Worm (Caenorhabditis elegans) whole organism, L4 larva: ENCODE results near the gene F32D8.8.

Experiments used
- F49E8.2 ChIP-seq: sonication (generic microtip); optimal IDR thresholded peaks from 2 replicates; lab custom pipeline; 2016; ENCODE audit warnings: missing compliant biosample characterization, mild to moderate bottlenecking, missing genetic modification characterization, borderline replicate concordance
- T26A8.4 ChIP-seq: fragments of 200-800 bp; sonication (Bioruptor generic); IDR thresholded peaks from 2 replicates; pipeline ENCODE4 v1.3.6; 2022; ENCODE audit warnings: missing genetic modification characterization, missing compliant biosample characterization
- Y5F2A.4 ChIP-seq: fragments of 200-800 bp; sonication (Bioruptor generic); optimal IDR thresholded peaks from 2 replicates; lab custom pipeline; 2018; ENCODE audit warnings: mild to moderate bottlenecking, missing genetic modification characterization, missing compliant biosample characterization
- hmg-1.1 ChIP-seq: fragments of 200-800 bp; sonication (Bioruptor generic); IDR thresholded peaks from 2 replicates; pipeline ENCODE4 v1.3.6; 2022; ENCODE audit warnings: missing genetic modification reagents, missing genetic modification characterization, missing compliant biosample characterization
- jun-1 ChIP-seq: fragments of 150-350 bp; optimal IDR thresholded peaks from 2 replicates; lab custom pipeline; 2014; ENCODE audit warnings: missing biosample characterization, missing genetic modification reagents, missing genetic modification characterization
- lin-38 ChIP-seq: fragments of 200-800 bp; sonication (Bioruptor generic); IDR thresholded peaks from 2 replicates; pipeline ENCODE4 v1.3.6; 2022; ENCODE audit warnings: missing genetic modification reagents, missing genetic modification characterization, missing compliant biosample characterization
- nhr-237 ChIP-seq: sonication (generic microtip); optimal IDR thresholded peaks from 2 replicates; lab custom pipeline; 2017; ENCODE audit warnings: missing biosample characterization, missing genetic modification characterization
- set-16 ChIP-seq: fragments of 200-800 bp; sonication (Bioruptor generic); IDR thresholded peaks from 2 replicates; pipeline ENCODE4 v1.3.6; 2022; ENCODE audit warnings: missing genetic modification reagents, missing genetic modification characterization, missing compliant biosample characterization
- ztf-11 ChIP-seq: fragments of 150-350 bp; optimal IDR thresholded peaks from 2 replicates; lab custom pipeline; 2014; ENCODE audit warnings: missing biosample characterization, missing genetic modification characterization

- TF ChIP-seq nhr-237 (tag; lab: Kevin White, UChicago) (no peak), F49E8.2 (tag; lab: Kevin White, UChicago) (no peak), jun-1 (tag; lab: Kevin White, UChicago) (no peak), set-16 (no peak), ztf-11 (tag; lab: Kevin White, UChicago) (no peak), lin-38 (GFP tag; lab: Robert Waterston, UW) (no peak), Y5F2A.4 (GFP tag; lab: Kevin White, UChicago) (no peak), hmg-1.1 (GFP tag; lab: Robert Waterston, UW) (no peak), T26A8.4 (GFP tag; lab: Robert Waterston, UW) (no peak)
Measured at ce11 chrV:10909959-10910358, 7.4 kb upstream of the F32D8.8 start.
